Worm (Caenorhabditis elegans) whole organism, L1 larva: Measurements from ENCODE around the gene T23D5.3.

Experiments
- blmp-1 ChIP-seq: fragments of 150-350 bp; optimal IDR thresholded peaks from 2 replicates; lab custom pipeline; 2014; ENCODE audit warnings: missing biosample characterization, missing genetic modification characterization
- ceh-82 ChIP-seq, 3 experiments: fragments of 150-350 bp in 1 of 3; sonication (generic microtip) in 2 of 3; optimal IDR thresholded peaks; 2 replicates each; lab custom pipeline; 2014 to 2017; ENCODE audit warnings: missing biosample characterization in 3 of 3, missing genetic modification characterization in 3 of 3
- dpl-1 ChIP-seq, 3 experiments: fragments of 150-350 bp in 2 of 3; sonication (generic microtip) in 1 of 3; optimal IDR thresholded peaks; 2 replicates each; lab custom pipeline; 2014 to 2017; ENCODE audit warnings: missing biosample characterization in 3 of 3, missing genetic modification characterization in 3 of 3, missing genetic modification reagents in 3 of 3
- dsc-1 ChIP-seq: sonication (generic microtip); optimal IDR thresholded peaks from 2 replicates; lab custom pipeline; 2016; ENCODE audit warnings: mild to moderate bottlenecking, missing genetic modification characterization, missing compliant biosample characterization
- egl-27 ChIP-seq, 2 experiments: fragments of 150-350 bp in 1 of 2; sonication (generic microtip); optimal IDR thresholded peaks; 3 replicates each; lab custom pipeline; 2017 to 2018; ENCODE audit warnings: missing biosample characterization in 2 of 2, missing genetic modification characterization in 2 of 2, missing genetic modification reagents in 2 of 2
- lin-14 ChIP-seq: fragments of 200-800 bp; sonication (Bioruptor generic); optimal IDR thresholded peaks from 2 replicates; lab custom pipeline; 2018; ENCODE audit warnings: mild to moderate bottlenecking, missing genetic modification characterization, moderate library complexity, missing compliant biosample characterization
- lin-39 ChIP-seq: fragments of 150-350 bp; optimal IDR thresholded peaks from 2 replicates; lab custom pipeline; 2014; ENCODE audit warnings: missing biosample characterization, missing genetic modification reagents, missing genetic modification characterization
- lsy-2 ChIP-seq, 2 experiments: fragments of 150-350 bp; optimal IDR thresholded peaks; 2 replicates each; lab custom pipeline; 2014; ENCODE audit warnings: missing biosample characterization in 2 of 2, missing genetic modification characterization in 2 of 2
- nhr-47 ChIP-seq: sonication (generic microtip); optimal IDR thresholded peaks from 2 replicates; lab custom pipeline; 2016; ENCODE audit warnings: mild to moderate bottlenecking, missing genetic modification characterization, moderate library complexity, missing compliant biosample characterization
- nhr-77 ChIP-seq: fragments of 150-350 bp; optimal IDR thresholded peaks from 2 replicates; lab custom pipeline; 2014; ENCODE audit warnings: missing biosample characterization, missing genetic modification characterization
- nhr-90 ChIP-seq: sonication (generic microtip); optimal IDR thresholded peaks from 2 replicates; lab custom pipeline; 2016; ENCODE audit warnings: mild to moderate bottlenecking, missing genetic modification characterization, missing compliant biosample characterization; ENCODE audit not compliant: poor library complexity
- rnt-1 ChIP-seq: sonication (generic microtip); optimal IDR thresholded peaks from 2 replicates; lab custom pipeline; 2016; ENCODE audit warnings: mild to moderate bottlenecking, missing genetic modification characterization, moderate library complexity, missing compliant biosample characterization
- snpc-4 ChIP-seq: fragments of 150-350 bp; optimal IDR thresholded peaks from 2 replicates; lab custom pipeline; 2014; ENCODE audit warnings: missing biosample characterization, missing genetic modification characterization
- unc-62 ChIP-seq: fragments of 150-350 bp; optimal IDR thresholded peaks from 2 replicates; lab custom pipeline; 2014; ENCODE audit warnings: missing biosample characterization, missing genetic modification reagents, missing genetic modification characterization

DNA sequence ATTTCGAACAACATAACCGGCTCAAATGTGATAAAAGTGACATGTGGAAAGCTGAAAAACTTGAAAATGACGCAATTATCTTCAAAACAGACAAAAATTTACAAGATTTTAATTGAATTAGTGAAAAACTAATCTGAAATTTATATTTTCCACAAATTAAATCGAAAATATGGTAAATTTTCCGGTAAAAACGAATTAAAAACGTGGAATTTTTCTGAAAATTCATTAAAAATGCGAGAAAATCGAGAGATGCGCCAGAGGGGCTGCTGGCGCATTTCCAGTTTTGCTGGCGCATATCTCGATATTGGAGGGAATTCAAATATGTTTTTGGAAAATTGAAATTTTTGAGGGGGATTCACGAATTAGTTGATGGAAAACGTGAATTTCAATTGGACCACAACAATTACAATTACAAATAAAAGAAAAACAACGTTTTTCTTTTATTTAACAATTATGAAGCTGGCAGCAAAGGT, 32.7 kb upstream of the T23D5.3 start, which contains the start of the genes haf-3 and F57A10.2:
- peak; percentile 79 for TF ChIP-seq blmp-1 (tag; lab: Kevin White, UChicago)
- peak; percentile 9 to 69 for TF ChIP-seq egl-27 (tag; optimal IDR thresholded peaks at IDR 0.05; lab: Kevin White, UChicago)
- TF ChIP-seq snpc-4 (tag; lab: Kevin White, UChicago) = peak; percentile 92
- TF ChIP-seq dpl-1 (GFP tag; optimal IDR thresholded peaks at IDR 0.05; lab: Kevin White, UChicago) = peak; percentile 99
- TF ChIP-seq lsy-2 (tag; optimal IDR thresholded peaks at IDR 0.05; lab: Kevin White, UChicago) = peak; percentile 94 to 95
- TF ChIP-seq ceh-82 (tag; optimal IDR thresholded peaks at IDR 0.05; lab: Kevin White, UChicago) = peak; percentile 96 to 97 (median 97)
- TF ChIP-seq rnt-1 (tag; lab: Kevin White, UChicago) = peak; percentile 97
- TF ChIP-seq nhr-90 (tag; lab: Kevin White, UChicago) = peak; percentile 96
- peak; percentile 82 for TF ChIP-seq nhr-77 (tag; lab: Kevin White, UChicago)
- peak; percentile 97 for TF ChIP-seq dsc-1
- peak; percentile 95 for TF ChIP-seq lin-14
- no peak for TF ChIP-seq unc-62 (GFP tag; lab: Kevin White, UChicago)
- TF ChIP-seq nhr-47 (tag; lab: Kevin White, UChicago) = peak; percentile 97
- TF ChIP-seq lin-39 (tag; lab: Kevin White, UChicago) = peak; percentile 94
